Fruit fly (Drosophila melanogaster) whole organism, embryonic: ENCODE measurements around the gene CG11670.

ENCODE experiments used
- Adf1 ChIP-seq: fragments of 200-800 bp; sonication (Bioruptor generic); IDR thresholded peaks from 2 replicates; pipeline ENCODE4 v1.3.6; 2022; ENCODE audit warnings: missing biosample characterization, missing genetic modification characterization
- Atf6 ChIP-seq: fragments of 200-800 bp; sonication (Bioruptor generic); IDR thresholded peaks from 2 replicates; pipeline ENCODE4 v1.3.6; 2022; ENCODE audit warnings: missing biosample characterization, missing genetic modification characterization
- Bdp1 ChIP-seq: fragments of 200-800 bp; sonication (Bioruptor generic); optimal IDR thresholded peaks from 3 replicates; lab custom pipeline; 2016; ENCODE audit warnings: missing biosample characterization, missing genetic modification characterization
- Bgb ChIP-seq: fragments of 200-800 bp; sonication (Bioruptor generic); IDR thresholded peaks from 2 replicates; pipeline ENCODE4 v1.3.6; 2022; ENCODE audit warnings: missing biosample characterization, missing genetic modification characterization; ENCODE audit not compliant: partially characterized antibody
- CG10321 ChIP-seq: fragments of 200-800 bp; sonication (Bioruptor generic); IDR thresholded peaks from 2 replicates; pipeline ENCODE4 v1.3.6; 2022; ENCODE audit warnings: missing biosample characterization, missing genetic modification characterization
- CG10462 ChIP-seq: fragments of 200-800 bp; sonication (Bioruptor generic); optimal IDR thresholded peaks from 2 replicates; lab custom pipeline; 2016; ENCODE audit warnings: missing biosample characterization, missing genetic modification characterization
- CG11456 ChIP-seq: fragments of 200-800 bp; sonication (Bioruptor generic); IDR thresholded peaks from 3 replicates; pipeline ENCODE4 v1.3.6; 2022; ENCODE audit warnings: missing biosample characterization, missing genetic modification characterization
- CG13775 ChIP-seq: fragments of 200-800 bp; sonication (Bioruptor generic); optimal IDR thresholded peaks from 3 replicates; lab custom pipeline; 2017; ENCODE audit warnings: missing biosample characterization, mild to moderate bottlenecking, missing genetic modification characterization
- CG14050 ChIP-seq: fragments of 200-800 bp; sonication (Bioruptor generic); IDR thresholded peaks from 3 replicates; pipeline ENCODE4 v1.3.6; 2022; ENCODE audit warnings: missing biosample characterization, missing genetic modification characterization
- CG1647 ChIP-seq: fragments of 200-800 bp; sonication (Bioruptor generic); optimal IDR thresholded peaks from 3 replicates; lab custom pipeline; 2016; ENCODE audit warnings: missing biosample characterization, missing genetic modification characterization
- CG16815 ChIP-seq: fragments of 200-800 bp; sonication (Bioruptor generic); optimal IDR thresholded peaks from 3 replicates; lab custom pipeline; 2017; ENCODE audit warnings: missing biosample characterization, mild to moderate bottlenecking, missing genetic modification characterization
- CG2199 ChIP-seq: fragments of 200-800 bp; sonication (Bioruptor generic); IDR thresholded peaks from 3 replicates; pipeline ENCODE4 v1.3.6; 2022; ENCODE audit warnings: missing biosample characterization, missing genetic modification characterization
- CG2712 ChIP-seq: fragments of 200-800 bp; optimal IDR thresholded peaks from 3 replicates; lab custom pipeline; 2019; ENCODE audit warnings: missing biosample characterization, mild to moderate bottlenecking, missing genetic modification characterization, moderate library complexity
- CG33557 ChIP-seq: fragments of 200-800 bp; sonication (Bioruptor generic); optimal IDR thresholded peaks from 2 replicates; lab custom pipeline; 2019; ENCODE audit warnings: missing biosample characterization, mild to moderate bottlenecking, missing genetic modification characterization, moderate library complexity
- CG6689 ChIP-seq: fragments of 200-800 bp; sonication (Bioruptor generic); IDR thresholded peaks from 2 replicates; pipeline ENCODE4 v1.3.6; 2022; ENCODE audit warnings: missing biosample characterization, missing genetic modification characterization
- CG6765 ChIP-seq: fragments of 200-800 bp; sonication (Bioruptor generic); optimal IDR thresholded peaks from 3 replicates; lab custom pipeline; 2017; ENCODE audit warnings: missing biosample characterization, mild to moderate bottlenecking, missing genetic modification characterization
- CG9876 ChIP-seq: fragments of 200-800 bp; sonication (Bioruptor generic); optimal IDR thresholded peaks from 2 replicates; lab custom pipeline; 2016; ENCODE audit warnings: missing biosample characterization, missing genetic modification characterization
- Camta ChIP-seq: fragments of 200-800 bp; sonication (Bioruptor generic); optimal IDR thresholded peaks from 2 replicates; lab custom pipeline; 2016; ENCODE audit warnings: missing biosample characterization, missing genetic modification characterization
- Dek ChIP-seq: fragments of 200-800 bp; sonication (Bioruptor generic); optimal IDR thresholded peaks from 3 replicates; lab custom pipeline; 2019; ENCODE audit warnings: missing biosample characterization, mild to moderate bottlenecking, missing genetic modification characterization, moderate library complexity
- Dll ChIP-seq: fragments of 200-800 bp; sonication (Bioruptor generic); IDR thresholded peaks from 4 replicates; pipeline ENCODE4 v1.3.6; 2022; ENCODE audit warnings: missing biosample characterization, missing genetic modification characterization; ENCODE audit not compliant: partially characterized antibody
- Eip74EF ChIP-seq, 2 experiments: fragments of 200-800 bp in 1 of 2; fragments of >200 bp in 1 of 2; sonication (Bioruptor generic) in 1 of 2; optimal IDR thresholded peaks; 2 replicates each; lab custom pipeline; 2017 to 2019; ENCODE audit warnings: missing biosample characterization in 2 of 2, missing genetic modification characterization in 2 of 2, mild to moderate bottlenecking in 1 of 2, moderate library complexity in 1 of 2
- HLH54F ChIP-seq: fragments of 200-800 bp; sonication (Bioruptor generic); optimal IDR thresholded peaks from 3 replicates; lab custom pipeline; 2016; ENCODE audit warnings: missing biosample characterization, missing genetic modification characterization
- Hr39 ChIP-seq: fragments of >200 bp; optimal IDR thresholded peaks from 2 replicates; lab custom pipeline; 2017
- Lpt ChIP-seq: fragments of >200 bp; optimal IDR thresholded peaks from 2 replicates; lab custom pipeline; 2018; ENCODE audit warnings: missing biosample characterization, missing genetic modification characterization
- MESR4 ChIP-seq: fragments of 200-800 bp; sonication (Bioruptor generic); optimal IDR thresholded peaks from 2 replicates; lab custom pipeline; 2018; ENCODE audit warnings: missing biosample characterization, mild to moderate bottlenecking, missing genetic modification characterization, moderate library complexity
- NC2β ChIP-seq: fragments of 200-800 bp; sonication (Bioruptor generic); optimal IDR thresholded peaks from 2 replicates; lab custom pipeline; 2016; ENCODE audit warnings: missing biosample characterization, missing genetic modification characterization
- NFAT ChIP-seq: fragments of 200-800 bp; sonication (Bioruptor generic); IDR thresholded peaks from 2 replicates; pipeline ENCODE4 v1.3.6; 2022; ENCODE audit warnings: missing biosample characterization, missing genetic modification characterization
- Poxn ChIP-seq: fragments of 200-800 bp; sonication (Bioruptor generic); IDR thresholded peaks from 2 replicates; pipeline ENCODE4 v1.3.6; 2022; ENCODE audit warnings: missing biosample characterization, missing genetic modification characterization
- Ravus ChIP-seq: fragments of 200-800 bp; sonication (Bioruptor generic); IDR thresholded peaks from 2 replicates; pipeline ENCODE4 v1.3.6; 2022; ENCODE audit warnings: missing biosample characterization, missing genetic modification characterization
- Six4 ChIP-seq: fragments of 200-800 bp; sonication (Bioruptor generic); optimal IDR thresholded peaks from 2 replicates; lab custom pipeline; 2016; ENCODE audit warnings: missing biosample characterization, missing genetic modification characterization
- Sox100B ChIP-seq: fragments of 200-800 bp; sonication (Bioruptor generic); optimal IDR thresholded peaks from 3 replicates; lab custom pipeline; 2018; ENCODE audit warnings: missing biosample characterization, mild to moderate bottlenecking, missing genetic modification characterization
- TFAM ChIP-seq: fragments of 200-800 bp; sonication (Bioruptor generic); optimal IDR thresholded peaks from 2 replicates; lab custom pipeline; 2017; ENCODE audit warnings: missing biosample characterization, missing genetic modification characterization, inconsistent platforms
- ase ChIP-seq: fragments of 200-800 bp; sonication (Bioruptor generic); IDR thresholded peaks from 3 replicates; pipeline ENCODE4 v1.3.6; 2022; ENCODE audit warnings: missing biosample characterization, missing genetic modification characterization
- bab2 ChIP-seq: fragments of 200-800 bp; sonication (Bioruptor generic); optimal IDR thresholded peaks from 2 replicates; lab custom pipeline; 2016; ENCODE audit warnings: missing biosample characterization, missing genetic modification characterization
- cas ChIP-seq: fragments of 200-800 bp; sonication (Bioruptor generic); IDR thresholded peaks from 2 replicates; pipeline ENCODE4 v1.3.6; 2022; ENCODE audit warnings: missing biosample characterization, missing genetic modification characterization
- cato ChIP-seq: fragments of 200-800 bp; sonication (Bioruptor generic); optimal IDR thresholded peaks from 2 replicates; lab custom pipeline; 2016; ENCODE audit warnings: missing biosample characterization, missing genetic modification characterization, borderline replicate concordance
- chn ChIP-seq: fragments of 200-800 bp; sonication (Bioruptor generic); optimal IDR thresholded peaks from 2 replicates; lab custom pipeline; 2016; ENCODE audit warnings: missing biosample characterization, missing genetic modification characterization
- crc ChIP-seq: fragments of 200-800 bp; sonication (Bioruptor generic); optimal IDR thresholded peaks from 2 replicates; lab custom pipeline; 2016; ENCODE audit warnings: missing biosample characterization, missing genetic modification characterization
- dati ChIP-seq: fragments of 200-800 bp; sonication (Bioruptor generic); IDR thresholded peaks from 2 replicates; pipeline ENCODE4 v1.3.6; 2022; ENCODE audit warnings: missing biosample characterization, missing genetic modification characterization
- disco-r ChIP-seq: fragments of 200-800 bp; sonication (Bioruptor generic); optimal IDR thresholded peaks from 2 replicates; lab custom pipeline; 2016; ENCODE audit warnings: missing biosample characterization, missing genetic modification characterization
- dmrt99B ChIP-seq: fragments of 200-800 bp; sonication (Bioruptor generic); optimal IDR thresholded peaks from 2 replicates; lab custom pipeline; 2018; ENCODE audit warnings: missing biosample characterization, mild to moderate bottlenecking, missing genetic modification characterization, moderate library complexity
- ems ChIP-seq: fragments of 200-800 bp; sonication (Bioruptor generic); optimal IDR thresholded peaks from 3 replicates; lab custom pipeline; 2016; ENCODE audit warnings: missing biosample characterization, missing genetic modification characterization
- hbn ChIP-seq: fragments of 200-800 bp; sonication (Bioruptor generic); IDR thresholded peaks from 2 replicates; pipeline ENCODE4 v1.3.6; 2022; ENCODE audit warnings: missing biosample characterization, missing genetic modification characterization; ENCODE audit not compliant: partially characterized antibody
- ken ChIP-seq: fragments of 200-800 bp; sonication (Bioruptor generic); IDR thresholded peaks from 3 replicates; pipeline ENCODE4 v1.3.6; 2022; ENCODE audit warnings: missing biosample characterization, missing genetic modification characterization
- knrl ChIP-seq: fragments of 200-800 bp; sonication (Bioruptor generic); IDR thresholded peaks from 3 replicates; pipeline ENCODE4 v1.3.6; 2022; ENCODE audit warnings: missing biosample characterization, missing genetic modification characterization; ENCODE audit not compliant: partially characterized antibody
- lola ChIP-seq, 3 experiments: fragments of >200 bp in 2 of 3; fragments of 200-800 bp in 1 of 3; sonication (Bioruptor generic) in 1 of 3; optimal IDR thresholded peaks; 2 replicates each; lab custom pipeline; 2017 to 2019; ENCODE audit warnings: missing biosample characterization in 3 of 3, missing genetic modification characterization in 3 of 3, mild to moderate bottlenecking in 1 of 3, moderate library complexity in 1 of 3
- pho ChIP-seq: fragments of 200-800 bp; sonication (Bioruptor generic); optimal IDR thresholded peaks from 2 replicates; lab custom pipeline; 2016; ENCODE audit warnings: missing biosample characterization, missing genetic modification characterization
- shn ChIP-seq: fragments of 200-800 bp; sonication (Bioruptor generic); optimal IDR thresholded peaks from 3 replicates; lab custom pipeline; 2016; ENCODE audit warnings: missing biosample characterization, missing genetic modification characterization
- sim ChIP-seq: fragments of 200-800 bp; sonication (Bioruptor generic); IDR thresholded peaks from 2 replicates; pipeline ENCODE4 v1.3.6; 2022; ENCODE audit warnings: missing biosample characterization, missing genetic modification characterization
- trem ChIP-seq: fragments of 200-800 bp; optimal IDR thresholded peaks from 3 replicates; lab custom pipeline; 2019; ENCODE audit warnings: missing biosample characterization, mild to moderate bottlenecking, missing genetic modification characterization, moderate library complexity
- tup ChIP-seq: fragments of 200-800 bp; sonication (Bioruptor generic); optimal IDR thresholded peaks from 2 replicates; lab custom pipeline; 2016; ENCODE audit warnings: missing biosample characterization, mild to moderate bottlenecking, missing genetic modification characterization, moderate library complexity

Gene CG11670

DNA sequence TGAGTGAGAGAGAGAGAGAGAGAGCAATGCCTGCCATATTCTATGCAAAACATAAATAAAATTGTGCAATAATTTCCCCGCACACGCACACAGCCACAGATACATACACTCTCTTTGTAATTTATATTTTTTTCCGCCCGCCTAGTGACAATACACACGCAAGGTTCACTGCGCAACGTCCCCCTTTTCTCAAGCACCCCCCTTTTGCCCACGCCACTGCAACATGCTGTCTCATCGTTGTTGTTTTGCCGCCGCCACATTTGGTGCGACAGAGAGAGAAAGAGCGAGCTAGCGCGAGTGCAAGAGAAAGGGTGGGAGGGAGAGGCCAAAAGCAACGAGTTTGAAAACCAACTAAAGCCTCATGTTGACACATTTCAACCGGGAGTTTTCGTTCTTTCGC is 29.5 kb upstream of the CG11670 start (continued):
- TF ChIP-seq Bgb (GFP tag; lab: Robert Waterston, UW) (0 out of 2 replicates have a peak, but pooled peaks have one; percentile 17), NFAT (peak; percentile 58), shn (peak; percentile 22), disco-r (GFP tag; lab: Kevin White, UChicago) (peak; percentile 73), Sox100B (no peak), CG9876 (GFP tag; lab: Kevin White, UChicago) (peak; percentile 32), sim (GFP tag; lab: Robert Waterston, UW) (0 out of 2 replicates have a peak, but pooled peaks have one; percentile 30), TFAM (no peak), dati (GFP tag; lab: Robert Waterston, UW) (peak; percentile 37; the same call in 1 of the 2 replicates), bab2 (peak; percentile 68), Dll (GFP tag; lab: Robert Waterston, UW) (no peak), CG33557 (no peak), CG6689 (GFP tag; lab: Robert Waterston, UW) (peak; percentile 53; the same call in 1 of the 2 replicates), CG13775 (GFP tag; lab: Kevin White, UChicago) (peak; percentile 41), Hr39 (lab: Kevin White, UChicago) (no peak), Dek (tag; lab: Kevin White, UChicago) (peak; percentile 0), Bdp1 (peak; percentile 51), CG6765 (GFP tag; lab: Kevin White, UChicago) (peak; percentile 46), HLH54F (GFP tag; lab: Kevin White, UChicago) (peak; percentile 55), lola (GFP tag; optimal IDR thresholded peaks at IDR 0.05; lab: Kevin White, UChicago) (peak in 1 of 3 experiments; percentile 3), Lpt (GFP tag; lab: Kevin White, UChicago) (no peak), chn (GFP tag; lab: Kevin White, UChicago) (peak; percentile 72), trem (no peak), knrl (GFP tag; lab: Robert Waterston, UW) (peak; percentile 16; the same call in 1 of the 3 replicates), CG2712 (tag; lab: Kevin White, UChicago) (peak; percentile 36), NC2β (no peak), hbn (GFP tag; lab: Robert Waterston, UW) (no peak), cas (GFP tag; lab: Robert Waterston, UW) (no peak), CG11456 (GFP tag; lab: Robert Waterston, UW) (peak; percentile 73), MESR4 (GFP tag; lab: Kevin White, UChicago) (peak; percentile 32), Poxn (GFP tag; lab: Robert Waterston, UW) (no peak), CG16815 (GFP tag; lab: Kevin White, UChicago) (peak; percentile 29), Atf6 (GFP tag; lab: Robert Waterston, UW) (peak; percentile 46; the same call in 1 of the 2 replicates), ken (GFP tag; lab: Robert Waterston, UW) (peak; percentile 80), pho (peak; percentile 70), Camta (GFP tag; lab: Kevin White, UChicago) (peak; percentile 58), ems (GFP tag; lab: Kevin White, UChicago) (peak; percentile 61), Six4 (GFP tag; lab: Kevin White, UChicago) (peak; percentile 22), Adf1 (GFP tag; lab: Robert Waterston, UW) (peak; percentile 27), CG1647 (peak; percentile 66), CG2199 (GFP tag; lab: Robert Waterston, UW) (peak; percentile 76; the same call in 1 of the 3 replicates), CG14050 (peak; percentile 55), crc (peak; percentile 54), CG10462 (no peak), tup (peak; percentile 22), Eip74EF (GFP tag; optimal IDR thresholded peaks at IDR 0.05; lab: Kevin White, UChicago) (no peak), cato (GFP tag; lab: Kevin White, UChicago) (no peak), CG10321 (GFP tag; lab: Robert Waterston, UW) (peak; percentile 75), ase (GFP tag; lab: Robert Waterston, UW) (peak; percentile 69; the same call in 2 of the 3 replicates), Ravus (GFP tag; lab: Robert Waterston, UW) (no peak; the same call in 1 of the 2 replicates), dmrt99B (tag; lab: Kevin White, UChicago) (no peak)
